Fruit fly (Drosophila melanogaster): ENCODE data around the gene Trpgamma.

DNA sequence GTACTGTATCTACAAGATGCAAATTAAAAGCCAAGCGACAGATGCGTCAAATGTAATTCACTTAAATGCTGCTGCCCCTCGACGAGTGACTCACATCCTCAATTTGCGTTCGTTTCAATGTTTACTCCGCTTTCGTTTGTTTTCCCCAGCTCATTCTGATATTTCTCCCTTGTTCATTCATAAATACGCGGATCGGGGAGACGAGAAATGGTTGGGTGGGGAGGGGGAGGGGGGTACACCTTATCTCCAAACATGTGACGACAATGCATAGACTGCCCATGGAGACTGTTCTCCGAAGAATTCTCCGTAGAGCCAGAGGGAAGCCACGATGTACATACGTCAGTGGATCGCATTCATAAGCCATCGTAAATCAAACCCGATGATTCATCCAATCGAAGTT is 39.2 kb downstream of the Trpgamma start:
- TF ChIP-seq OdsH (GFP tag; optimal IDR thresholded peaks at IDR 0.05), result no peak
- TF ChIP-seq topi (GFP tag; optimal IDR thresholded peaks at IDR 0.05), result no peak
- no peak for TF ChIP-seq salr (GFP tag; optimal IDR thresholded peaks at IDR 0.05)
- no peak for TF ChIP-seq CG8632 (GFP tag; optimal IDR thresholded peaks at IDR 0.05)
- TF ChIP-seq lz (GFP tag; optimal IDR thresholded peaks at IDR 0.05), result no peak
- TF ChIP-seq CG31627 (GFP tag; optimal IDR thresholded peaks at IDR 0.05), result no peak
- TF ChIP-seq Sox102F (GFP tag; optimal IDR thresholded peaks at IDR 0.05), result no peak
- TF ChIP-seq Lpt (GFP tag; optimal IDR thresholded peaks at IDR 0.05), result no peak
- TF ChIP-seq fd59A (GFP tag; optimal IDR thresholded peaks at IDR 0.05), result no peak
- no peak for TF ChIP-seq Met (GFP tag; optimal IDR thresholded peaks at IDR 0.05)
- TF ChIP-seq Blimp-1 (GFP tag; optimal IDR thresholded peaks at IDR 0.05), result no peak
- no peak for TF ChIP-seq pdm3 (GFP tag; optimal IDR thresholded peaks at IDR 0.05)
- TF ChIP-seq CG3919 (GFP tag; optimal IDR thresholded peaks at IDR 0.05), result no peak

Data from whole organism, prepupa.